Worm (Caenorhabditis elegans): ENCODE data around the gene T24H10.1.

ce11 chrII:9059010-9059409, 40.2 kb upstream of the T24H10.1 start:
- TF ChIP-seq die-1 (tag; optimal IDR thresholded peaks at IDR 0.05): no peak
- no peak for TF ChIP-seq snpc-3.4 (tag; optimal IDR thresholded peaks at IDR 0.05)
- no peak for TF ChIP-seq unc-130 (GFP tag; optimal IDR thresholded peaks at IDR 0.05)
- TF ChIP-seq D2030.7 (GFP tag; IDR thresholded peaks at IDR 0.05): no peak
- TF ChIP-seq F57C9.4 (tag; optimal IDR thresholded peaks at IDR 0.05): no peak
- TF ChIP-seq athp-1 (tag; optimal IDR thresholded peaks at IDR 0.05): no peak
- no peak for TF ChIP-seq nfya-1 (tag; optimal IDR thresholded peaks at IDR 0.05; ENCODE audit: borderline replicate concordance, insufficient read depth)

Data from whole organism, young adult.